Worm (Caenorhabditis elegans): Measurements from ENCODE around the gene K08D8.6.

ce11 chrIV:12869383-12869782 lies 20.9 kb downstream of the K08D8.6 start:
- TF ChIP-seq ceh-82 (tag; optimal IDR thresholded peaks at IDR 0.05) (no peak), egl-13 (tag; optimal IDR thresholded peaks at IDR 0.05) (no peak), aly-2 (tag; optimal IDR thresholded peaks at IDR 0.05) (no peak), lin-15B (tag; optimal IDR thresholded peaks at IDR 0.05) (no peak), ceh-63 (GFP tag; optimal IDR thresholded peaks at IDR 0.05) (no peak), lin-35 (GFP tag; optimal IDR thresholded peaks at IDR 0.05) (no peak)

Data from whole organism, L1 larva.